Fruit fly (Drosophila melanogaster): ENCODE results near the gene CG13310.
A peak's percentile ranks its signal among the peaks of the same experiment; 100 is the strongest.

CG13310 gene

DNA sequence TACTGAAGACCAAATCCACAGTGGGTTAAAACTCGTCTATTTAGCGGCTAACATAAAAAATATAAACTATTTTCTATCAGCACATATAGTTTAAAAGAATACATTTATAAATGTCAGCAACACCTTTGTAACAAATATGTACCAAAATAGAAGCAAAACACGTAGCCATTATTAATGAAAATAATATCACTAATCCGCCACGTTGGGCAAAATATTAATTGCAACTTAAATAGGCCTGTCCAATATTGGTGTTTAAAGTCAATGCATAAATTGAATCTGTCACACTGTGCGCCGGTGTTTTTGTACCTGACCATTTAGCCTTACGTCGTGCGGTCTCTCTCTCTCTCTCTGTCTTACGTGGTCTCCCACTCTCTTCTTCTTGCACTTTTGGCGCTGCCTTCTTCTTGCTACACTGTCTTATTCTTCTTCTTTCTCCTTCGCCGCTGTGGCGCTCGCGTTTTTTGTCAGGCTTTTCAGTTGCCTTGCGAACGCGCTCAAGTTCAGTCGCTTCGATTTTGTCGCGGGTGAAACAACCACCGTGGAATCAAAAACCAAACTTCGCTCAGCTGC lies 34.3 kb downstream of the CG13310 start (continued):
- TF ChIP-seq CG15696 (tag; optimal IDR thresholded peaks at IDR 0.05) (peak; percentile 64), CG17186 (GFP tag; optimal IDR thresholded peaks at IDR 0.05) (peak; percentile 92), chif (GFP tag; optimal IDR thresholded peaks at IDR 0.05) (peak; percentile 97 to 98), Optix (GFP tag; IDR thresholded peaks at IDR 0.05) (peak; percentile 97), CG2199 (GFP tag; IDR thresholded peaks at IDR 0.05) (peak; percentile 87), ATbp (GFP tag; optimal IDR thresholded peaks at IDR 0.05) (peak; percentile 97), Myb (GFP tag; optimal IDR thresholded peaks at IDR 0.05) (peak; percentile 87), CG11504 (tag; optimal IDR thresholded peaks at IDR 0.05) (peak; percentile 96), CG10267 (tag; optimal IDR thresholded peaks at IDR 0.05) (peak; percentile 77), Max (GFP tag; optimal IDR thresholded peaks at IDR 0.05) (peak; percentile 99), bbx (GFP tag; IDR thresholded peaks at IDR 0.05; ENCODE audit: partially characterized antibody) (peak; percentile 38; the same call in 1 of the 2 replicates), Tbp (GFP tag; optimal IDR thresholded peaks at IDR 0.05) (no peak), E2f2 (GFP tag; IDR thresholded peaks at IDR 0.05) (peak; percentile 83), CG6791 (GFP tag; IDR thresholded peaks at IDR 0.05; ENCODE audit: partially characterized antibody) (peak; percentile 55; the same call in 2 of the 3 replicates), HLH3B (GFP tag; IDR thresholded peaks at IDR 0.05) (peak; percentile 98), sc (optimal IDR thresholded peaks at IDR 0.05) (no peak), sc (GFP tag; optimal IDR thresholded peaks at IDR 0.05) (peak; percentile 98), Sox100B (GFP tag; optimal IDR thresholded peaks at IDR 0.05) (peak; percentile 99), CG34376 (GFP tag; optimal IDR thresholded peaks at IDR 0.05) (peak; percentile 66), vfl (GFP tag; optimal IDR thresholded peaks at IDR 0.05) (peak; percentile 97), CG15601 (tag; optimal IDR thresholded peaks at IDR 0.05) (peak; percentile 97), scrt (GFP tag; optimal IDR thresholded peaks at IDR 0.05) (peak; percentile 86), tap (tag; optimal IDR thresholded peaks at IDR 0.05) (peak; percentile 92), lilli (GFP tag; optimal IDR thresholded peaks at IDR 0.05) (peak; percentile 99), CG10959 (GFP tag; IDR thresholded peaks at IDR 0.05) (peak; percentile 94), cas (GFP tag; IDR thresholded peaks at IDR 0.05) (peak; percentile 89), gsb-n (tag; optimal IDR thresholded peaks at IDR 0.05) (peak; percentile 95), CG14050 (GFP tag; IDR thresholded peaks at IDR 0.05) (peak; percentile 94), grn (GFP tag; optimal IDR thresholded peaks at IDR 0.05) (peak; percentile 71), HmgD (GFP tag; optimal IDR thresholded peaks at IDR 0.05) (peak; percentile 82), Atf6 (GFP tag; IDR thresholded peaks at IDR 0.05) (peak; percentile 98), nom (GFP tag; optimal IDR thresholded peaks at IDR 0.05) (peak; percentile 86), mam (GFP tag; optimal IDR thresholded peaks at IDR 0.05) (peak; percentile 91), CG43689 (GFP tag; IDR thresholded peaks at IDR 0.05) (peak; percentile 95), Adf1 (GFP tag; IDR thresholded peaks at IDR 0.05) (peak; percentile 82), wor (GFP tag; IDR thresholded peaks at IDR 0.05) (peak; percentile 99), CG4424 (GFP tag; optimal IDR thresholded peaks at IDR 0.05) (peak; percentile 97), jigr1 (GFP tag; IDR thresholded peaks at IDR 0.05) (peak; percentile 98), Nf-YB (GFP tag; optimal IDR thresholded peaks at IDR 0.05) (peak; percentile 88), gro (GFP tag; optimal IDR thresholded peaks at IDR 0.05) (peak; percentile 88), Mes4 (GFP tag; optimal IDR thresholded peaks at IDR 0.05) (peak; percentile 97), pum (GFP tag; optimal IDR thresholded peaks at IDR 0.05) (peak; percentile 92), Ets65A (GFP tag) (peak; percentile 95), CG8944 (GFP tag; optimal IDR thresholded peaks at IDR 0.05) (peak; percentile 97), sug (tag; optimal IDR thresholded peaks at IDR 0.05) (peak; percentile 97), NK7.1 (GFP tag; optimal IDR thresholded peaks at IDR 0.05) (peak; percentile 91), amos (GFP tag; IDR thresholded peaks at IDR 0.05; ENCODE audit: partially characterized antibody) (peak; percentile 28; the same call in 1 of the 2 replicates), Bteb2 (GFP tag; optimal IDR thresholded peaks at IDR 0.05) (peak; percentile 98), Hand (GFP tag; optimal IDR thresholded peaks at IDR 0.05) (peak; percentile 95), ERR (GFP tag; optimal IDR thresholded peaks at IDR 0.05) (peak; percentile 91)

Measured in whole organism, embryonic.